Worm (Caenorhabditis elegans) whole organism, early embryonic: ENCODE results near the gene C33D9.13.

Source experiments
- B0310.2 ChIP-seq: sonication (generic microtip); optimal IDR thresholded peaks from 2 replicates; lab custom pipeline; 2016; ENCODE audit warnings: mild to moderate bottlenecking, missing genetic modification characterization, missing compliant biosample characterization
- aly-1 ChIP-seq: sonication (generic microtip); optimal IDR thresholded peaks from 2 replicates; lab custom pipeline; 2016; ENCODE audit warnings: missing genetic modification characterization, missing compliant biosample characterization
- ama-1 ChIP-seq: fragments of 150-350 bp; optimal IDR thresholded peaks from 2 replicates; lab custom pipeline; 2014
- ceh-13 ChIP-seq: fragments of 200-800 bp; sonication (Bioruptor generic); optimal IDR thresholded peaks from 2 replicates; lab custom pipeline; 2018; ENCODE audit warnings: mild to moderate bottlenecking, missing genetic modification characterization, missing compliant biosample characterization
- ceh-36 ChIP-seq: sonication (generic microtip); optimal IDR thresholded peaks from 2 replicates; lab custom pipeline; 2016; ENCODE audit warnings: missing genetic modification characterization, inconsistent platforms, missing compliant biosample characterization
- ets-7 ChIP-seq: sonication (generic microtip); optimal IDR thresholded peaks from 2 replicates; lab custom pipeline; 2016; ENCODE audit warnings: missing genotype, missing genetic modification characterization, missing compliant biosample characterization
- hmbx-1 ChIP-seq: sonication (generic microtip); optimal IDR thresholded peaks from 2 replicates; lab custom pipeline; 2016; ENCODE audit warnings: mild to moderate bottlenecking, missing genetic modification characterization, missing compliant biosample characterization
- hmg-4 ChIP-seq: fragments of 200-800 bp; sonication (Bioruptor generic); optimal IDR thresholded peaks from 2 replicates; lab custom pipeline; 2018; ENCODE audit warnings: mild to moderate bottlenecking, missing genetic modification characterization, missing compliant biosample characterization
- hnd-1 ChIP-seq: sonication (generic microtip); optimal IDR thresholded peaks from 2 replicates; lab custom pipeline; 2016; ENCODE audit warnings: missing genetic modification characterization, missing compliant biosample characterization
- pes-1 ChIP-seq: fragments of 200-800 bp; sonication (Bioruptor generic); IDR thresholded peaks from 2 replicates; pipeline ENCODE4 v1.3.6; 2022; ENCODE audit warnings: missing genetic modification reagents, missing genetic modification characterization, missing compliant biosample characterization
- sea-1 ChIP-seq: fragments of 200-800 bp; sonication (Bioruptor generic); conservative IDR thresholded peaks from 2 replicates; pipeline ENCODE4 v1.3.6; 2022; ENCODE audit warnings: missing genetic modification characterization, missing compliant biosample characterization
- tbx-37 ChIP-seq: fragments of 200-800 bp; sonication (Bioruptor generic); conservative IDR thresholded peaks from 2 replicates; pipeline ENCODE4 v1.3.6; 2022; ENCODE audit warnings: missing genetic modification reagents, missing genetic modification characterization, missing compliant biosample characterization

ce11 chrIV:8794895-8795665 is 10.0 kb upstream of the C33D9.13 start:
- TF ChIP-seq hnd-1 (tag; lab: Kevin White, UChicago) (no peak), hmbx-1 (no peak), sea-1 (GFP tag; lab: Robert Waterston, UW) (no peak), ets-7 (no peak), ama-1 (lab: Kevin White, UChicago) (no peak), pes-1 (no peak), tbx-37 (no peak), hmg-4 (GFP tag; lab: Kevin White, UChicago) (no peak), ceh-13 (GFP tag; lab: Kevin White, UChicago) (no peak), B0310.2 (tag; lab: Kevin White, UChicago) (no peak), aly-1 (tag; lab: Kevin White, UChicago) (no peak), ceh-36 (tag; lab: Kevin White, UChicago) (no peak)
